Fruit fly (Drosophila melanogaster) Kc167 (cell line): Measurements from ENCODE around the gene CG6592.

Experiments used
- Myc ChIP-seq: fragments of >200 bp; optimal IDR thresholded peaks from 2 replicates; lab custom pipeline; 2017; ENCODE audit warnings: missing external identifiers
- Sin3A ChIP-seq: fragments of >200 bp; optimal IDR thresholded peaks from 2 replicates; lab custom pipeline; 2018; ENCODE audit warnings: missing external identifiers
- h ChIP-seq: fragments of >200 bp; optimal IDR thresholded peaks from 3 replicates; lab custom pipeline; 2018; ENCODE audit warnings: missing external identifiers
- psq ChIP-seq: fragments of >200 bp; optimal IDR thresholded peaks from 2 replicates; lab custom pipeline; 2017; ENCODE audit warnings: missing external identifiers
- ttk ChIP-seq: sonication (Bioruptor generic); optimal IDR thresholded peaks from 2 replicates; lab custom pipeline; 2017; ENCODE audit warnings: missing external identifiers

- TF ChIP-seq psq (lab: Kevin White, UChicago) (no peak), Sin3A (no peak), h (lab: Kevin White, UChicago) (no peak), ttk (lab: Kevin White, UChicago) (no peak), Myc (lab: Kevin White, UChicago) (no peak)
Measured at dm6 chr3L:6097270-6097669, 37.8 kb downstream of the CG6592 start, which contains the start of gene Ets65A.
